Worm (Caenorhabditis elegans) whole organism, young adult: ENCODE results near the gene fbxa-197.

ENCODE experiments used
- F33H1.4 ChIP-seq: fragments of 200-800 bp; sonication (Bioruptor generic); IDR thresholded peaks from 2 replicates; pipeline ENCODE4 v1.3.6; 2022; ENCODE audit warnings: missing genetic modification reagents, missing genetic modification characterization, missing compliant biosample characterization
- nhr-80 ChIP-seq: sonication (generic microtip); optimal IDR thresholded peaks from 2 replicates; lab custom pipeline; 2016; ENCODE audit warnings: missing genetic modification characterization, missing compliant biosample characterization

DNA sequence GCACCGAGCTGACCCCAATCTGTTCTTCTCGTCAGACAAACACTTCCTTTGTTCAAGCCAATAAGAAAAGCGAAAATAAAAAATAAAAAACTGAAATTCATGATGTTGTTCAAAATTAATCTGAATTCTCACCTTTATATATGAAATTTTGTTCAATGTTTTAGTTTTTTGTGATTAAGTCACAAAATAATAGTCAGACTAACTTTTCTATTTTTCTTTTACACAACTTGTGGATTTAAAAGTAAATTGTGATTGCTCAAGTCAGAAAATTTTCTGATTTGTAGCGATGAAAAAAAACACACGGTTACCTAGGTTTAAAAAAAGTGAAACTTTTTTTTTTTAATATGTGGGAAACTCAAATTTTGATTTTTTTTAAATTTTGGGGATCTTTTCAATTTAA lies 49.7 kb upstream of the fbxa-197 start, which contains the start of gene abf-3:
- TF ChIP-seq F33H1.4 (GFP tag; lab: Robert Waterston, UW), result no peak
- TF ChIP-seq nhr-80 (tag; lab: Kevin White, UChicago), result no peak
